Worm (Caenorhabditis elegans) whole organism, midembryonic: ENCODE results near the gene F14H12.2.

Experiments used
- T22C8.4 ChIP-seq: fragments of 200-800 bp; sonication (Bioruptor generic); IDR thresholded peaks from 2 replicates; pipeline ENCODE4 v1.3.6; 2022; ENCODE audit warnings: missing genetic modification characterization, missing compliant biosample characterization
- flt-1 ChIP-seq: fragments of 200-800 bp; sonication (Bioruptor generic); IDR thresholded peaks from 2 replicates; pipeline ENCODE4 v1.3.6; 2022; ENCODE audit warnings: missing genetic modification characterization, missing compliant biosample characterization
- med-1 ChIP-seq: sonication (generic microtip); optimal IDR thresholded peaks from 2 replicates; lab custom pipeline; 2017; ENCODE audit warnings: missing genetic modification characterization, mild to moderate bottlenecking, missing compliant biosample characterization, antibody characterized with exemption, missing genetic modification reagents; ENCODE audit not compliant: insufficient read depth
- tab-1 ChIP-seq: fragments of 200-800 bp; sonication (Bioruptor generic); IDR thresholded peaks from 2 replicates; pipeline ENCODE4 v1.3.6; 2022; ENCODE audit warnings: missing genetic modification characterization, missing compliant biosample characterization

DNA sequence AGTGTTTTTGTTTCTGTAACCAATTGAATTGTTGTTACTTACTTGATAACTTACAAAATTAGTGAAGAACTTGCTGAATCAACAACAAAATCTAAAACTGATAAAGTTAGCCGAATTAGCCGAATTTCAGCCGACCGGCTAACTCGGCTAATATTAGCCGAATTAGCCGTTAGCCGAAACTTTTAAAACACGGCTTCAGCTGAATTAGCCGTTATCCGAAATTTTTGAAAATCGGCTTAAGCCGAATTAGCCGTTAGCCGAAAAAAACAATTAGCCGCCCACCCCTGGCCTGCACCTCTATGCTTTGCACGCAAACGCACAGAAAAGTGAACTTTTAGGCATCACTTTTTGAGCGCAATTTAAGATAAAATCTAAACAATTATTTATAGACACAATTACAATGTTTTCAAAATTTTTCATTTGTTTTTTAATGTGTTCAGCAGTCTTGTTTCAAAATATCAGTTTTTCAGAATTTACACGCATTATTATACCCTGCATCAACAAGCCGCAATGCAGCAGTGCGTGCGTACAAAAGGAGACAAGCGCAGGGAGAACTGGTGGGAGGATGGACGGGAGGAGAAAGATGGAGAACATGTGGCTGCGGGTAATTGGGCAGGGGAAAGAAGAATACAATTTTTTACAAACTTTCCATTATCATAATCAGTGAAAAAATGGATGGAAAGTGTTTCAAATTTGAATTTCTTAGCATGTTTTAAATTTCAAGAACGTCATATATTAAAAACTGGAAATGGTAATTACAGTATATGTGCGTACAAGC is 45.0 kb downstream of the F14H12.2 start:
- TF ChIP-seq tab-1 (GFP tag; lab: Robert Waterston, UW) = no peak
- TF ChIP-seq med-1 (GFP tag; lab: Kevin White, UChicago) = no peak
- no peak for TF ChIP-seq flt-1
- TF ChIP-seq T22C8.4 (GFP tag; lab: Robert Waterston, UW) = no peak
